Worm (Caenorhabditis elegans) whole organism, early embryonic: ENCODE results near the gene F18C5.10.

Experiments
- F13C5.2 ChIP-seq: sonication (generic microtip); optimal IDR thresholded peaks from 2 replicates; lab custom pipeline; 2017; ENCODE audit warnings: mild to moderate bottlenecking, missing genetic modification characterization, inconsistent platforms, missing compliant biosample characterization
- ama-1 ChIP-seq: fragments of 150-350 bp; optimal IDR thresholded peaks from 2 replicates; lab custom pipeline; 2014
- ceh-36 ChIP-seq: sonication (generic microtip); optimal IDR thresholded peaks from 2 replicates; lab custom pipeline; 2016; ENCODE audit warnings: missing genetic modification characterization, inconsistent platforms, missing compliant biosample characterization
- flt-1 ChIP-seq: fragments of 200-800 bp; sonication (Bioruptor generic); IDR thresholded peaks from 2 replicates; pipeline ENCODE4 v1.3.6; 2022; ENCODE audit warnings: missing genetic modification characterization, missing compliant biosample characterization
- hnd-1 ChIP-seq: sonication (generic microtip); optimal IDR thresholded peaks from 2 replicates; lab custom pipeline; 2016; ENCODE audit warnings: missing genetic modification characterization, missing compliant biosample characterization
- tbx-11 ChIP-seq: fragments of 200-800 bp; sonication (Bioruptor generic); IDR thresholded peaks from 2 replicates; pipeline ENCODE4 v1.3.6; 2022; ENCODE audit warnings: missing genetic modification characterization, missing compliant biosample characterization
- tbx-37 ChIP-seq: fragments of 200-800 bp; sonication (Bioruptor generic); conservative IDR thresholded peaks from 2 replicates; pipeline ENCODE4 v1.3.6; 2022; ENCODE audit warnings: missing genetic modification reagents, missing genetic modification characterization, missing compliant biosample characterization
- tra-4 ChIP-seq: sonication (generic microtip); optimal IDR thresholded peaks from 2 replicates; lab custom pipeline; 2017; ENCODE audit warnings: missing genetic modification characterization, missing compliant biosample characterization

DNA sequence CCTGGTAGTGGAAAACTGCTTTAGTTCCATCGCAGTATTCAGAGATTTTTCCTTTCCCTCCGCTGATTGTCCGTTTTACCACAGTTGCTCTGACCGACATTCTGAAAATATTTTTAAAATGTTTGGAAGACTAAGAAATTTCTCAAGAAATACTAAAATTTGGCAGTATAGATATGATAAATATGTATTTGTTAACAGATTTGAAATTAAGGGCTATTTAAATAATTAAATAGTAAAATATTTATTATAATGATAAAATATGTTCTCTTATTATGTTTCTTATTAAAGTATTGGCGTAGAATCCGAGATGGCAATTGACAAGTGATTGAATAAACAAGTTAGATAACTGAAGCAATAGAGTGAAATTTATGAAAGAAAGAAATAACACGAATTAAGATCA, 32.9 kb upstream of the F18C5.10 start, which contains the start of gene aipr-1:
- TF ChIP-seq tra-4 (tag; lab: Kevin White, UChicago) (no peak), hnd-1 (tag; lab: Kevin White, UChicago) (no peak), ceh-36 (tag; lab: Kevin White, UChicago) (no peak), F13C5.2 (no peak), tbx-37 (GFP tag; lab: Robert Waterston, UW) (no peak), flt-1 (GFP tag; lab: Robert Waterston, UW) (no peak), ama-1 (lab: Kevin White, UChicago) (no peak), tbx-11 (GFP tag; lab: Robert Waterston, UW) (no peak)
